Fruit fly (Drosophila melanogaster) whole organism, embryonic: ENCODE measurements around the gene CG10365.

Experiments used
- Atf-2 ChIP-seq: fragments of 200-800 bp; sonication (Bioruptor generic); optimal IDR thresholded peaks from 2 replicates; lab custom pipeline; 2016; ENCODE audit warnings: missing biosample characterization, missing genetic modification characterization
- BEAF-32 ChIP-seq: fragments of 200-800 bp; sonication (Bioruptor generic); optimal IDR thresholded peaks from 3 replicates; lab custom pipeline; 2017; ENCODE audit warnings: missing biosample characterization, missing genetic modification characterization, mild to moderate bottlenecking, moderate library complexity, missing genetic modification reagents
- CG10543 ChIP-seq: fragments of 200-800 bp; sonication (Bioruptor generic); optimal IDR thresholded peaks from 3 replicates; lab custom pipeline; 2017; ENCODE audit warnings: missing biosample characterization, mild to moderate bottlenecking, missing genetic modification characterization, moderate library complexity
- CG12659 ChIP-seq: fragments of 200-800 bp; sonication (Bioruptor generic); optimal IDR thresholded peaks from 3 replicates; lab custom pipeline; 2017; ENCODE audit warnings: mild to moderate bottlenecking, missing biosample characterization, missing genetic modification reagents, missing genetic modification characterization
- CG13287 ChIP-seq: fragments of 200-800 bp; sonication (Bioruptor generic); IDR thresholded peaks from 2 replicates; pipeline ENCODE4 v1.3.6; 2022; ENCODE audit warnings: missing biosample characterization, missing genetic modification characterization; ENCODE audit not compliant: partially characterized antibody
- CG14860 ChIP-seq: fragments of 200-800 bp; sonication (Bioruptor generic); IDR thresholded peaks from 3 replicates; pipeline ENCODE4 v1.3.6; 2022; ENCODE audit warnings: missing biosample characterization, missing genetic modification characterization; ENCODE audit not compliant: partially characterized antibody
- CG17385 ChIP-seq: fragments of 200-800 bp; sonication (Bioruptor generic); optimal IDR thresholded peaks from 3 replicates; lab custom pipeline; 2018; ENCODE audit warnings: missing biosample characterization, mild to moderate bottlenecking, missing genetic modification characterization
- CG17568 ChIP-seq: fragments of 200-800 bp; sonication (Bioruptor generic); optimal IDR thresholded peaks from 2 replicates; lab custom pipeline; 2018; ENCODE audit warnings: missing biosample characterization, mild to moderate bottlenecking, missing genetic modification characterization, moderate library complexity
- CG18262 ChIP-seq: fragments of 200-800 bp; optimal IDR thresholded peaks from 3 replicates; lab custom pipeline; 2019; ENCODE audit warnings: missing biosample characterization, mild to moderate bottlenecking, missing genetic modification characterization, moderate library complexity
- CG2120 ChIP-seq: fragments of 200-800 bp; sonication (Bioruptor generic); optimal IDR thresholded peaks from 3 replicates; lab custom pipeline; 2016; ENCODE audit warnings: missing biosample characterization, missing genetic modification characterization
- CG30403 ChIP-seq: fragments of 200-800 bp; sonication (Bioruptor generic); optimal IDR thresholded peaks from 3 replicates; lab custom pipeline; 2016; ENCODE audit warnings: missing biosample characterization, missing genetic modification characterization
- CG31224 ChIP-seq: fragments of 200-800 bp; sonication (Bioruptor generic); IDR thresholded peaks from 2 replicates; pipeline ENCODE4 v1.3.6; 2022; ENCODE audit warnings: missing biosample characterization, missing genetic modification characterization
- CG31441 ChIP-seq: fragments of 200-800 bp; sonication (Bioruptor generic); IDR thresholded peaks from 2 replicates; pipeline ENCODE4 v1.3.6; 2022; ENCODE audit warnings: missing biosample characterization, missing genetic modification characterization
- CG33557 ChIP-seq: fragments of 200-800 bp; sonication (Bioruptor generic); optimal IDR thresholded peaks from 2 replicates; lab custom pipeline; 2019; ENCODE audit warnings: missing biosample characterization, mild to moderate bottlenecking, missing genetic modification characterization, moderate library complexity
- CG4617 ChIP-seq: fragments of 200-800 bp; sonication (Bioruptor generic); optimal IDR thresholded peaks from 3 replicates; lab custom pipeline; 2016; ENCODE audit warnings: missing biosample characterization, missing genetic modification characterization, borderline replicate concordance
- CG4854 ChIP-seq: fragments of 200-800 bp; sonication (Bioruptor generic); optimal IDR thresholded peaks from 2 replicates; lab custom pipeline; 2016; ENCODE audit warnings: missing biosample characterization, missing genetic modification characterization, inconsistent platforms
- CG7786 ChIP-seq: fragments of 200-800 bp; sonication (Bioruptor generic); optimal IDR thresholded peaks from 2 replicates; lab custom pipeline; 2016; ENCODE audit warnings: missing biosample characterization, missing genetic modification characterization
- CG7928 ChIP-seq: fragments of 200-800 bp; sonication (Bioruptor generic); optimal IDR thresholded peaks from 2 replicates; lab custom pipeline; 2017; ENCODE audit warnings: missing biosample characterization, mild to moderate bottlenecking, missing genetic modification characterization
- CG9609 ChIP-seq: fragments of 200-800 bp; sonication (Bioruptor generic); optimal IDR thresholded peaks from 3 replicates; lab custom pipeline; 2016; ENCODE audit warnings: missing biosample characterization, missing genetic modification characterization
- Drgx ChIP-seq: fragments of 200-800 bp; sonication (Bioruptor generic); IDR thresholded peaks from 2 replicates; pipeline ENCODE4 v1.3.6; 2022; ENCODE audit warnings: missing biosample characterization, missing genetic modification characterization
- Eip74EF ChIP-seq, 2 experiments: fragments of 200-800 bp in 1 of 2; fragments of >200 bp in 1 of 2; sonication (Bioruptor generic) in 1 of 2; optimal IDR thresholded peaks; 2 replicates each; lab custom pipeline; 2017 to 2019; ENCODE audit warnings: missing biosample characterization in 2 of 2, missing genetic modification characterization in 2 of 2, mild to moderate bottlenecking in 1 of 2, moderate library complexity in 1 of 2
- H15 ChIP-seq: fragments of 200-800 bp; sonication (Bioruptor generic); IDR thresholded peaks from 3 replicates; pipeline ENCODE4 v1.3.6; 2022; ENCODE audit warnings: missing biosample characterization, missing genetic modification characterization
- HLH4C ChIP-seq: fragments of 200-800 bp; sonication (Bioruptor generic); IDR thresholded peaks from 3 replicates; pipeline ENCODE4 v1.3.6; 2022; ENCODE audit warnings: missing biosample characterization, missing genetic modification characterization; ENCODE audit not compliant: partially characterized antibody
- MBD-R2 ChIP-seq: fragments of 200-800 bp; sonication (Bioruptor generic); IDR thresholded peaks from 2 replicates; pipeline ENCODE4 v1.3.6; 2022; ENCODE audit warnings: missing biosample characterization, missing genetic modification characterization
- Mad ChIP-seq: fragments of 200-800 bp; sonication (Bioruptor generic); optimal IDR thresholded peaks from 2 replicates; lab custom pipeline; 2016; ENCODE audit warnings: missing biosample characterization, missing genetic modification characterization
- Trl ChIP-seq, 3 experiments: fragments of >200 bp in 2 of 3; fragments of 200-800 bp in 1 of 3; sonication (Bioruptor generic) in 1 of 3; optimal IDR thresholded peaks; 2 replicates in 1 of 3; 3 replicates in 2 of 3; lab custom pipeline; 2016 to 2017; ENCODE audit warnings: missing biosample characterization in 1 of 3, missing genetic modification characterization in 1 of 3
- al ChIP-seq: fragments of 200-800 bp; sonication (Bioruptor generic); IDR thresholded peaks from 2 replicates; pipeline ENCODE4 v1.3.6; 2022; ENCODE audit warnings: missing biosample characterization, missing genetic modification characterization
- bcd ChIP-seq: fragments of 200-800 bp; sonication (Bioruptor generic); optimal IDR thresholded peaks from 2 replicates; lab custom pipeline; 2017; ENCODE audit warnings: missing biosample characterization, mild to moderate bottlenecking, missing genetic modification characterization
- bsh ChIP-seq, 2 experiments: fragments of 200-800 bp; sonication (Bioruptor generic); optimal IDR thresholded peaks; 2 replicates each; lab custom pipeline; 2017 to 2018; ENCODE audit warnings: mild to moderate bottlenecking in 2 of 2, missing biosample characterization in 2 of 2, missing genetic modification characterization in 2 of 2, moderate library complexity in 1 of 2
- cad ChIP-seq: fragments of >200 bp; optimal IDR thresholded peaks from 2 replicates; lab custom pipeline; 2017; ENCODE audit warnings: missing biosample characterization, missing genetic modification characterization
- corto ChIP-seq: fragments of 200-800 bp; sonication (Bioruptor generic); optimal IDR thresholded peaks from 2 replicates; lab custom pipeline; 2016; ENCODE audit warnings: missing biosample characterization, mild to moderate bottlenecking, missing genetic modification characterization, moderate library complexity
- dmrt11E ChIP-seq: fragments of 200-800 bp; sonication (Bioruptor generic); optimal IDR thresholded peaks from 3 replicates; lab custom pipeline; 2018; ENCODE audit warnings: missing biosample characterization, mild to moderate bottlenecking, missing genetic modification characterization, moderate library complexity
- ewg ChIP-seq: fragments of 200-800 bp; sonication (Bioruptor generic); optimal IDR thresholded peaks from 3 replicates; lab custom pipeline; 2017; ENCODE audit warnings: mild to moderate bottlenecking, missing biosample characterization, missing genetic modification reagents, missing genetic modification characterization
- exex ChIP-seq: fragments of 200-800 bp; sonication (Bioruptor generic); optimal IDR thresholded peaks from 4 replicates; lab custom pipeline; 2018; ENCODE audit warnings: missing biosample characterization, mild to moderate bottlenecking, missing genetic modification characterization, moderate library complexity
- grau ChIP-seq: fragments of 200-800 bp; optimal IDR thresholded peaks from 3 replicates; lab custom pipeline; 2019; ENCODE audit warnings: missing biosample characterization, mild to moderate bottlenecking, missing genetic modification characterization, moderate library complexity
- maf-S ChIP-seq: fragments of 200-800 bp; sonication (Bioruptor generic); optimal IDR thresholded peaks from 2 replicates; lab custom pipeline; 2016; ENCODE audit warnings: missing biosample characterization, missing genetic modification characterization
- nerfin-2 ChIP-seq: fragments of 200-800 bp; sonication (Bioruptor generic); IDR thresholded peaks from 2 replicates; pipeline ENCODE4 v1.3.6; 2022; ENCODE audit warnings: missing biosample characterization, missing genetic modification characterization; ENCODE audit not compliant: partially characterized antibody
- nom ChIP-seq: fragments of 200-800 bp; sonication (Bioruptor generic); optimal IDR thresholded peaks from 2 replicates; lab custom pipeline; 2017; ENCODE audit warnings: missing biosample characterization, missing genetic modification characterization, mild to moderate bottlenecking, moderate library complexity, missing genetic modification reagents
- peb ChIP-seq: fragments of 200-800 bp; sonication (Bioruptor generic); IDR thresholded peaks from 2 replicates; pipeline ENCODE4 v1.3.6; 2022; ENCODE audit warnings: missing biosample characterization, missing genetic modification characterization
- sens-2 ChIP-seq: fragments of 200-800 bp; sonication (Bioruptor generic); IDR thresholded peaks from 2 replicates; pipeline ENCODE4 v1.3.6; 2022; ENCODE audit warnings: missing biosample characterization, missing genetic modification characterization
- seq ChIP-seq: fragments of 200-800 bp; sonication (Bioruptor generic); IDR thresholded peaks from 2 replicates; pipeline ENCODE4 v1.3.6; 2022; ENCODE audit warnings: missing biosample characterization, missing genetic modification characterization
- sisA ChIP-seq: fragments of 200-800 bp; sonication (Bioruptor generic); IDR thresholded peaks from 2 replicates; pipeline ENCODE4 v1.3.6; 2022; ENCODE audit warnings: missing biosample characterization, missing genetic modification characterization
- sob ChIP-seq: fragments of 200-800 bp; sonication (Bioruptor generic); IDR thresholded peaks from 2 replicates; pipeline ENCODE4 v1.3.6; 2022; ENCODE audit warnings: missing biosample characterization, missing genetic modification characterization
- sqz ChIP-seq: fragments of 200-800 bp; sonication (Bioruptor generic); optimal IDR thresholded peaks from 3 replicates; lab custom pipeline; 2018; ENCODE audit warnings: missing biosample characterization, mild to moderate bottlenecking, missing genetic modification characterization
- ssp ChIP-seq: fragments of 200-800 bp; sonication (Bioruptor generic); IDR thresholded peaks from 2 replicates; pipeline ENCODE4 v1.3.6; 2022; ENCODE audit warnings: missing biosample characterization, missing genetic modification characterization
- trh ChIP-seq: fragments of 200-800 bp; sonication (Bioruptor generic); optimal IDR thresholded peaks from 2 replicates; lab custom pipeline; 2016; ENCODE audit warnings: missing biosample characterization, missing genetic modification characterization

Gene CG10365

dm6 chr3R:23726740-23727139 lies 3.6 kb downstream of the CG10365 start (continued):
- no peak for TF ChIP-seq BEAF-32 (GFP tag; lab: Kevin White, UChicago)

- TF ChIP-seq exex (tag; lab: Kevin White, UChicago) (peak; percentile 96), Mad (GFP tag; lab: Kevin White, UChicago) (no peak), CG33557 (GFP tag; lab: Kevin White, UChicago) (no peak)
These were observed 4.5 kb downstream of the CG10365 start for dm6 chr3R:23727657-23728056.

- TF ChIP-seq ssp (GFP tag; lab: Robert Waterston, UW) (no peak), HLH4C (GFP tag; lab: Robert Waterston, UW) (no peak), sob (GFP tag; lab: Robert Waterston, UW) (0 out of 2 replicates have a peak, but pooled peaks have one; percentile 6), CG12659 (GFP tag; lab: Kevin White, UChicago) (no peak), Eip74EF (GFP tag; optimal IDR thresholded peaks at IDR 0.05; lab: Kevin White, UChicago) (no peak), CG9609 (GFP tag; lab: Kevin White, UChicago) (no peak), CG13287 (GFP tag; lab: Robert Waterston, UW) (peak; percentile 22; the same call in 1 of the 2 replicates), Drgx (GFP tag; lab: Robert Waterston, UW) (peak; percentile 51; the same call in 1 of the 2 replicates), CG18262 (no peak), CG31224 (GFP tag; lab: Robert Waterston, UW) (no peak), H15 (GFP tag; lab: Robert Waterston, UW) (no peak), nerfin-2 (GFP tag; lab: Robert Waterston, UW) (0 out of 2 replicates have a peak, but pooled peaks have one; percentile 9), Trl (optimal IDR thresholded peaks at IDR 0.05; lab: Kevin White, UChicago) (peak in 1 of 2 experiments; percentile 31), Trl (GFP tag; optimal IDR thresholded peaks at IDR 0.05; lab: Kevin White, UChicago) (no peak), peb (GFP tag; lab: Robert Waterston, UW) (no peak), CG7786 (GFP tag; lab: Kevin White, UChicago) (no peak), CG4617 (GFP tag; lab: Kevin White, UChicago) (no peak), CG4854 (no peak), MBD-R2 (GFP tag; lab: Robert Waterston, UW) (no peak), nom (GFP tag; lab: Kevin White, UChicago) (peak; percentile 88), dmrt11E (tag; lab: Kevin White, UChicago) (no peak), ewg (no peak), sens-2 (no peak), trh (GFP tag; lab: Kevin White, UChicago) (no peak), CG7928 (GFP tag; lab: Kevin White, UChicago) (no peak), Atf-2 (GFP tag; lab: Kevin White, UChicago) (no peak), CG2120 (GFP tag; lab: Kevin White, UChicago) (no peak), CG10543 (peak; percentile 0), bcd (GFP tag; lab: Kevin White, UChicago) (no peak), cad (GFP tag; lab: Kevin White, UChicago) (no peak), grau (tag; lab: Kevin White, UChicago) (no peak), al (GFP tag; lab: Robert Waterston, UW) (no peak), CG17385 (GFP tag; lab: Kevin White, UChicago) (peak; percentile 45), CG31441 (no peak), CG30403 (GFP tag; lab: Kevin White, UChicago) (no peak), CG14860 (GFP tag; lab: Robert Waterston, UW) (no peak), sqz (GFP tag; lab: Kevin White, UChicago) (no peak), CG17568 (GFP tag; lab: Kevin White, UChicago) (no peak), corto (no peak), seq (no peak), bsh (GFP tag; optimal IDR thresholded peaks at IDR 0.05; lab: Kevin White, UChicago) (peak in 1 of 2 experiments; percentile 57), sisA (GFP tag; lab: Robert Waterston, UW) (no peak), maf-S (no peak)
These were observed 5.0 kb downstream of the CG10365 start for dm6 chr3R:23728086-23728485.
